Worm (Caenorhabditis elegans): ENCODE measurements around the gene B0273.1.

- TF ChIP-seq W03F9.2 (tag; optimal IDR thresholded peaks at IDR 0.05) (no peak), him-1 (tag; optimal IDR thresholded peaks at IDR 0.05) (no peak), dao-5 (tag; optimal IDR thresholded peaks at IDR 0.05) (no peak)
These were observed 44.2 kb downstream of the B0273.1 start, which contains the start of the genes fem-1 and drp-1 for ce11 chrIV:5537813-5538538.
